Worm (Caenorhabditis elegans): Measurements from ENCODE around the gene K02C4.3.

DNA sequence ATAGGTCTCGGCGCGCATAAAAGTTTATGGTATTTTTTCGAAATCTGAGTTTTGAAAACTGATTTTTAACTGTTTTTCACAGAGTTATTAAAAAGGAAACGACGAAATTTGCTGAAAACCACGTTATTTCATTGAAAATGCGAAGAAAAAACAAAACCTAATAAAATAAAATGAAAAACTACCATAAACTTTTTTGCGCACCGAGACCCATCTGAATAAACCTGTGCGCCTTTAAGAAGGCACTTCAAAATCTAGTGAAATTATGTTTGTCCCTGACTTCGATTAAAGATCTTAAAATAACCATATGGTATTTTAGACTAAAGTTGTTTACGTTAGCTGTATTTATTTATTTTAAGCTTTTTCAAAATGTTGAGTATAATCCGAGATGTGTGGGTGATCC is 41.1 kb upstream of the K02C4.3 start:
- no peak for TF ChIP-seq blmp-1 (tag; optimal IDR thresholded peaks at IDR 0.05)
- TF ChIP-seq nhr-237 (tag; optimal IDR thresholded peaks at IDR 0.05), result no peak

Data from whole organism, mixed stage, embryonic.